Fruit fly (Drosophila melanogaster) whole organism, larva: ENCODE results near the gene Kcmf1.

Source experiments
- noc ChIP-seq: fragments of 200-800 bp; sonication (Bioruptor generic); optimal IDR thresholded peaks from 3 replicates; lab custom pipeline; 2019; ENCODE audit warnings: missing biosample characterization, mild to moderate bottlenecking, missing genetic modification characterization, moderate library complexity

The Kcmf1 gene

DNA sequence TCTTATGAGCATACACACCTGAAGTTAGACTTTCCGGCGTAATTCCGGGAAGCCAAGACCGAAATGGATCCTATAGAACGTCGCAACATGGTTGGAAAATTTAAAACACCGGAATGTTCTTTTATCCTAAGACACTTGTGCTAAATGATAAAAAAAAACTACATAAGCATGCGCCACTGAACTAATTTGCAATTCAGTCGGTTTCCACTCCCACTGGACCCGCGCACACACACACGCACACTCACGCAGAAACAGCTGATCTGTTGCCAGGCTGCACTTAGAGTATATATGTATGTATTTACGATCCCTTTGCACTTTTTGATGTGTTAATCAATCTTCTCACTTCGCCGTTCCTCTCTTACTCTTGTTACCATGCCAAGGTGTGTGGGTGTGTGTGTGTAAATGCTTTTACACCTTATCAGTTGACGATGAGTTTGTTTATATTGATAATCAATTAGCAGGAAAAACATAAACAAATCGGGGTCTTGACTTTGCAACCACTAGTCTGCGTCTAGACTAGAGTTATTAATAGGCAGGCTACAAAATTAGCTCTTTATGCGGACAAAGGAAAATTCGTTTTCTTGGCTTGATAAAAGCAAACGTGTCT lies 33.9 kb upstream of the Kcmf1 start, which contains the start of gene Mst85C:
Gene Mst85C, plus strand, starts transcription at position 180 of the 607 bp plus-strand sequence.
- no peak for TF ChIP-seq noc

DNA sequence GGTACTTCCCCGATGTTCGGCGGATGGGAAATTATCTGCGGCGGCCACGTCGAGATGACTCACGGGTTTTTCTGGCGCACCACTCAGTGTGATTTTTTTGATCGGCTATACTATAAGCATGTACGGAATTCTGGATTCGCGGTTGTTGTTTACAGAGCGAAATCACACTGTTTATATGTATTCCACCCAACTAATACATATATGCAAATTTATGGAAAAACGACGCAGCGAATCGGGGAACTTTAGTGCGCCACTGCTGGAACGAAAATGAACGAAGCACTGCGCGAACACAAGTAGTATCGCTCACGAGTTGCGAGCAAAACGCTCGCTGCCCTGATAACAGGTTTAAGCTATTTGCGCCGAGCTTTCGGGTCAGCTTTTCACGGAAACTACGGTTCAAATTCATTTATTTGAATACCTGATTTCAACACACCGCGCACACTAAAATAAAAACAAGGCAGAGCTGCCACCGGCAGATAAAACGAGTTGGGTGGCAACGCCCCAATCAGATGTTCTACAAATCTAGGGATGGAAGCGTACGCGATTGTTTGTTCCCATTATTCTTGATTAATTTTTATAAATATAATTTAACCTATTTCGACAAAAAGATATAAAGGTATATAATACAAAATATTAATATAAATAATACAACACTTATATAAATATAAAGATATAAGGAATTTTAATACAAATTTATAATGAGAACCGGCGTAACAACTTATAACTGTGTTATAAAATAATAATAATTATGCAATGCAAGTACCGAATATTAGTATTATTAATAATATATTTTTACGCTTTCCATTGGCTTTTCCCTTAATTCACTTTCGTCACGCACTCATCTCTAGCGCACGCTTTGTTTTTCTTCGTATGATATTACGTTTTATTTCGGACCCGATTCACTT lies 33.1 kb upstream of the Kcmf1 start, which contains the start of gene Rel:
Gene Rel, minus strand, starts transcription at position 417 of the 905 bp plus-strand sequence.
- peak; percentile 57 for TF ChIP-seq noc

DNA sequence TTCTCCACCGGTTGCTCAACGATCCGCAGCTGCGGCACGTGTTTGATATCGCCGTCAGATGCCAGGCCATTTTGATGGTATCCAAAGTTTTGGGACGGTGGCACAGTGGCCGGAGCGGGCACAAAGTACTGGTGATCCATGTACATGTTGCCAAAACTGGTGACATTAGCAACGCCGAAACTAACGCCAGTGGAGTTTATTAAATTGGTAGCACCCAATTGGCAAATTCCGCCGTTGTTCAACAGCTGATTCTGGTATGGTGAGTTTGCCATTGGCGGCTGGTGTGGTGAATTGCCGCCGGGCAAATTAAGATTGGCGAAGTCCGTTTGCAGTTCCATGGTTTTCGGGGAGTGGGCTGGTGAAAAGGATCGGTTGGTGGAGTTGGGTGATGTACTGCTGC lies 32.2 kb upstream of the Kcmf1 start:
- TF ChIP-seq noc: no peak

DNA sequence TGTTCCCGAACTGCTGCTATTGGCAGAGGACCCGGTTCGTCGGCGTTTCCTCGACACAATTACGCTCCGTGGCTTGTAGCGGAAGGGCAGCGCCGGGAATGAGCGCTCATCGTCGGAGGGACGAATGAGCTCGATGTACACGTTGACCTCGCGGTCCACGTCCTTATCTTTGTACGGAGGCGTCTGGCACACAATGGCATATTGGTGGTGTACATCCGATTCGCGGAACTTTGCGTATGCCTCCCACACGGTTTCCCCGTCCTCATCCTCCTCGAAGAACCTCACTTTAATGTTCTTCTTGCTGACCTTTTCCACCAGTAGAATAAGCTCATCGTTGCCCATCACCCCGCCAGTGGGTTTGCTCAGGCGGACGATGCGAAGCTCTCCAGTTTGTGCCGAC lies 31.0 kb upstream of the Kcmf1 start:
- TF ChIP-seq noc: no peak

DNA sequence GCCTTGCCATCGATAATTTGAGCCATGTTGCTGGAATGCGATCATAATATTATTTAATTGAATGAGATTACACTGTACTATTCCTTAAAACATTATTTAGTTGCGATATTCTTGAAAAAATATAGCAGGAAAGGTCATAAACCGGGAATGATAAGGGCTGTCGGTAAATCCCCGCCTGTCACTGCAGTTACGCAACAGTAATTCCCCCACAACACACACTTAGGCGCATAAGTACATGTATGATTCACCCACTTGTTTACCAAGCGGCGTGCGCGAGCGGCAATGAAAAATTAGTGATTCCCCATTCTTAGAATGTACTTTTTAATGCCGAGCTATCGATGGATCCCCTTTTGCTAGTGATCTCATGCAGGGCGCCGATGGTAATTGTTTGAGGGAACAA lies 28.9 kb upstream of the Kcmf1 start:
- TF ChIP-seq noc: no peak

DNA sequence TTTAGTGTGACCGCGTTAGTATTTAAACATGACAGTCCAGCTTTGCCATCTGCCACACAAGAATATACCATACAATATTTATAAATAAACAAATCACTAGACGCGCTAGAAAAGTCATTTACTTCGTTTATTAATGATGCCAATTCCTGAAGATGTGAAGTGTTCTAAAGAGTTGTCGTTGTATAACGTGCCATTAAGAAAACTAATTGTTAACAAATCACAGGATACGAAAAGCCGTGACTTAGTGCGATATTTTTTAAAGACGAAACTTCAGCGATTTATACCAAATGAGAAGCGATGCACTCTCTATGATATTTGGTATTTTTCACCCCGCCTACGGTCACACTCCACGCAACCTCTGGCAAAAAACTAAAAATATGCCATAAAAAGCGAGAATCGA lies 24.7 kb upstream of the Kcmf1 start, which contains the start of gene neur:
Gene neur, minus strand, starts transcription at position 24 of the 400 bp plus-strand sequence.
- TF ChIP-seq noc: no peak

DNA sequence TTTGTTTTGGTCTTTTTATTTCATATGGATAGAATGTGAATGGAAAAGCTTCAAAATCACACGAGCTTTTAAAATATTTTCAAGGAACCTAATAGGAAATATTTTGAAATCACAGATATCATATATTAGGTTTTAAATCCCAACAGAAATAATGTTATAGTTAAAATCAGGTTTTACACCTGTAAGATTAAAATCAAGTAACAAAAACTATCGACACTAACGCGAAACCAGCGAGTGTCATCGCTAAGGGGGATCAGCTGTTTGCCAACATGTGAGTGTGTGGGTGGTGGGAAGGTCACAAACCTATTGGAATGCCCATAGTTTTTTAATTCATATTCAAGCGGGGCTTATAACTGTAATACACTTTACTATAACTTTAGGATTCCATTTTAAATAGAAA lies 23.9 kb upstream of the Kcmf1 start, which contains the start of gene hyx:
Gene hyx, plus strand, starts transcription at position 109 of the 400 bp plus-strand sequence.
- no peak for TF ChIP-seq noc

DNA sequence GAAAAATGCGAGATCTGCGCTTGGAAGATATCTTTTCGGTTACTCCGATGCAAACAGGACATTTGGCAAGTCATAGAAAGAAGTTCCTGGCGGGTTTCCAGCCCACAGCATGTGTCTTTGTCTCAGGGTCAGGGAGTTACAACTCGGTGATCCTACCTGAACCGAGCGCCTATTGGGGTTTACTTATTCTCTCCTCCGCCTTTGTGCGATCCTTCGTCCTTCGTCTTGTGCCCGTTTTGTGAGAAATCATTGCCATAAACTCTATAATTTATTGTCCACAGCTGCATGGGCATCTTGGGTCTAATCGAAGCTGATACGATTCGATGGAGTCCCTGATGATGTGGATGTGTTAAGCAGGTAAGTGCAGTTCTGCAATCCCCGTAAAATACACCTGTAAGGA lies 23.2 kb upstream of the Kcmf1 start:
- TF ChIP-seq noc: no peak

DNA sequence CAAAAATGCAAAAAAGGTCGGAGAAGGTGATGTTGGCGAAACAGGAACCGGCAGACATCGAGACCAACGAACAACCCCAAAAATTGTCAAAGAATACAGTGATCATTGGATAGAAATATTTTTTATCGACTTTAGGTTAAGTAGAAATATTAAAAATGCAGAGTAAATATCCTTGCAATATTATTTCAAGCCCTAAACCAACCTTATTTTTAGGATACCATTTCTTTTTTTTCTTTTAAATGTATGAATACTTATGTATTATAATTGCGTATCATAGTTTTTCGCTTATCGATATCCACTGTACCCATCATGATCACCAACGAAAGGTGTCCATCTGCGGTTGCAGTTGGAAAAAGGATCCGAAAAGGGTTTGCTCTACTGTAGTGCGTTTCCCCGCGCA lies 20.5 kb upstream of the Kcmf1 start:
- no peak for TF ChIP-seq noc

DNA sequence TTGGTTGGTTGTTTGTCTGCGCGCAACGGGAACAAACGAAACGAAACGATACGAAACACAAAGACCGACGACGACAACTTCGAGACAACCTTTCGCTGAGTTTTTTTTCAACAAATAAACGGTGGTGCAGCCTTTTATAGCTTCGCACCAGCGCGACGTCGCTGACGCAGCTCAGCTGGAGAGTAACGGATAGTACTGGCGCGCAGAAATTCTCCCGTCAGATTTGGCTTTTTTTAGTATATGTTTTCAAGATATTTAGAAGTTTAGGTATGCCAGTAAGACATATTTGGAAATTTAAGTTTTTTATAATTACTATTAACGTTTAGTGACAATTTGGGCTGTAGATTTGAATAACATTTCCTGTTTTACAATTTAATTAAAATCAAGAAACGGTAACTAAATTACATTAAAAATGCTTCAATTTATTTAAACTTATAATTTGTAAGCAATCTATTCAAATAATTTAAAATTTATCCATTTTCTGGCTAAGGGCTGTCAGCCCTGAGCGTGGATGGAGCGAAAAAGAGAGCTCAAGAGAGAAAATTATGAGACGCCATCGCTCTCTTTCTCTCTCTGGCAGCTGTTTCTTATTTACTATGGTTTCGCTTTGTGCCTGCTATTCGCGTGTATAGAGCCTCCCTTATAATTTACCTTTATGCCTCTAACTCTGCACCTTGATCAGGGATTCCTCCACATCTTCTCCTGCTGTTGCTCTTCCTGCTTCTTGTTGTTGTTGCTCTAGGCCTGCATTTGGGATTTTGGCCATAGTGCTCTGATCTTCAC lies 19.1 kb upstream of the Kcmf1 start:
- peak; percentile 93 for TF ChIP-seq noc

DNA sequence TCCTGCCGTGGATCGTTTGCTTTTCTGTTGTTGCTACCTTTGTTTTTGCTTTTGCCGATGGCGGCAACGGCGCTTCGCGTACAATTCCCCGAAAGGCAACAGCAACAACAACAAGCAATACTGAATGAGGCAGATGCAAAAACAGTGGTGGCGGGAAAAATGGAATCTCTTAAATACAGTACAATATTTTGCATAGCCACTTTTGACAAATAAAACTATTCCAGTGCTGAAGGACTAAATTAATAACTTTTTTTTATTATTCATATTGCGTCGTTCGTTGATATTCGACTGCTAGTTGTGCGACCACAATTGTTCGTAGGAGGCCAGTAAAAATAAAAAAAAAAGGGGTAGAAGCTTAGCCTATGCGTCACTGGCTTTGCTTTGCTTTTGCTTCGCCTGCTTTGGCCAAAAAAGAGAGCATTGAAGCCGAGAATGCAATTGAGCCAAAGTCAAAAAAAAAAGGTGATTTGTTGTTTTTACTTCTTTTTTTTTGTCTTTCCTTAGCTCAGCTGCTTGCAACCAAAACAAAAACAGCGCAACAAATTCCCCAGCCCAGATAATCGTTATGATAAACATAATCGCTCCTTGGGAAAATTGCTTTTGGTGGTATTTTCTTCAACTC lies 17.2 kb upstream of the Kcmf1 start:
- TF ChIP-seq noc: peak; percentile 85

DNA sequence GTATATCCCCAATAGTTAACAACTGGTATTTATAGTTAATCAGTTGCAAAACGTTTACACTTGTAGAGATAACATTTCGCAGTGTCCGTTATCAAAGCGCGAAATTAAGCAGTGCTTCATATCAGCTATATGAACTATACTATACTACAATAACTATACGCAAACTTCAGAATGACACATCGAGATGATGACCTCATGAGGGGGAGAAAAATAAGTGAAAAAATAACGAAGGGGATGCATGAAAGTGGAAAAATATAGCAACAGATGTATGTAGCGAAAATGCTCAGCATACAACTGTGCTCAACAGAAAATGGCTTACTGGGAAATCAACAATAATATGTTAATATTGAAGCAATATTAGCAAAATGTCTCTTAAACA lies 16.0 kb upstream of the Kcmf1 start:
- no peak for TF ChIP-seq noc

DNA sequence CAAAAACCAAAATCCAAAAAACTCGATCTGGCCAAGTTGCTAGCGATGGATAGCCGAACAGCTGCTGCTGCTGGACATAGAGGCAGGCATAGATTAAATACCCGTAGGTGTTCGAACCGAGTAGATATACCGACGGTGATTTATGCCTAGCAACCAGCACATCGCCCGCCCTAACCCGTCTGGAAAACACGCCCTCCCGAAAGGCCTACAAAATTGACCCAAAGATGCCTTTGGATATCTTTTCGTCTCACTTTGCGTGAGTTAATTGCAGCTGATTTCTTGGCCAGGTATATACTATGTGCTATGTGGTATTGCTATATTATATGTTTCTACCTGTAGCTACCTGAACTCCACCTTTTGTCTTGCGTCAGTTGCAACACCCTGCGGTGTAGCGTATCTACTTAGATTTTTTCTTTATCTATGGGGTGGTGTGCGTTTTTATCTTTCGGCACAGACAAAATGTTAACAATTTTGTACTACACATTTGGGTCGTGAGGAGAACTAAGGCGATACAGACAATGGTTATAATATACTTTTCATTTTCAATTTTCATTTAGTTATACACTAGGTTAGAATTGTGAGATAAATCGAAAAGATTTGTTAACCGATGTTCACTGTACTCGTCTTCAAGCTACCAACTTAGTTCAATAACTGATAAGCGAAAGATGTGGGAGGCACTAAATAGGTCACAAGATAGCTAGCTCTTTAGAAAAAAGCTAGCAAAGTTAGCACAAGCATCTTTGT lies 15.5 kb upstream of the Kcmf1 start:
- no peak for TF ChIP-seq noc

DNA sequence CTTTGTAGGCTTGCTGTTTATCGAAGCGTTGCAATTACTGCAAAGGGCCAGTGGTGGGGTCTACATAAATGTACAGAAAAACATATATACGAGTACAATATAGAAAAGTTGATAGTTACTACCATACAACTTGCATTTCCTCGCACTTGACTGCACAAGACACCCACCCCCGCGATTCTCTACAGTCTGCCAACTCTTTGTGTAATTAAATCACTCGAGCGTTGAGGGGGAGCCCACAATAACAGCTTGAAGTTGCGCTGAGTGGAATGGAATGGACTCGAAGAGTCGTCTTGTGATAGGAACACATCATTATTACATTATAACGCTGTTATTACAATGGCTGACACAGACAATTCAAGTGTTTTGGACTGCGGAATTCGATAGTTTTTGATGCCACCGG lies 14.7 kb upstream of the Kcmf1 start:
- no peak for TF ChIP-seq noc

DNA sequence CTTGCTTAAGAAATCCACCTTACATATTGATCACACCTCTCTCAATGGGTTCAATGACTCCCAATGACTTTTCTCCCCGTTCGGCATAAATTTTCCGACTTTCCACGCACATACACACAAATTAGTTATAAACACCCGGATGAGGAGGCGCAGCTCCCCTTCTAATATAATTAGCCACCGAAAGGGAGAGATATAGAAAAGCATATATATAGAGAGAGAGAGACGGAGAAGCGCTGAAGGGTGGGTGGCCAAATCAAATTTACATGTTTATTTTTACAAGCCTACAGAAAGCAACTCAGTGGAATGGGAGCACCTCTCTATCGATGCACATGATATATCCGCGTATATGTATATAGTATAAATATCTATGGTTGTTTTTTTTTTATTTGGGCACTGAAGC lies 14.0 kb upstream of the Kcmf1 start:
- TF ChIP-seq noc: no peak

DNA sequence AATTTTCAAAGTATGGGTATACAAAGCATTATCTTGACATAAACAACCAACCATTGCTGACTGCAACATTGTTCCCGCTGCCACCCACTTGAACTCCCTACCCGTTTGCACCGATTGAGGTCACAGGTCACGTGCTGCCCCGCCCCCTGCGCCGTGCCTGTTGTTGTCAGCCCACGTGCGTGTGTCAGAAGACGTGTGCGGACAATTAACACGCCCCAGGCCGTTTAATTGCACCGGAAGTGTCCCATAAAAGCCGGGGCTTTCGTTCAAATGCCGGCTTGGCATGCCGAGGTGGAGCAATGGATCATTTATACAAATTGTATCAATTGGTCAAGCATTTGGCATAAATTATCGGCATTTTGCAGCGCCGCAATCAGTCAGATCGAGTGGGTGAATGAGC lies 12.4 kb upstream of the Kcmf1 start:
- no peak for TF ChIP-seq noc
